Worm (Caenorhabditis elegans) whole organism, L3 larva: ENCODE measurements around the gene F56A11.6.

Experiments used
- R02D3.7 ChIP-seq: fragments of 150-350 bp; optimal IDR thresholded peaks from 2 replicates; lab custom pipeline; 2014; ENCODE audit warnings: missing biosample characterization, missing genetic modification characterization
- ZK546.5 ChIP-seq: sonication (generic microtip); optimal IDR thresholded peaks from 2 replicates; lab custom pipeline; 2017; ENCODE audit warnings: missing biosample characterization, missing genetic modification characterization
- aly-2 ChIP-seq: fragments of 150-350 bp; optimal IDR thresholded peaks from 2 replicates; lab custom pipeline; 2014; ENCODE audit warnings: missing biosample characterization, missing genetic modification characterization
- ama-1 ChIP-seq: fragments of 150-350 bp; optimal IDR thresholded peaks from 2 replicates; lab custom pipeline; 2018
- ceh-16 ChIP-seq: sonication (generic microtip); optimal IDR thresholded peaks from 2 replicates; lab custom pipeline; 2017; ENCODE audit warnings: missing biosample characterization, missing genetic modification characterization
- ceh-28 ChIP-seq: fragments of 150-350 bp; optimal IDR thresholded peaks from 2 replicates; lab custom pipeline; 2014; ENCODE audit warnings: missing biosample characterization, missing genetic modification reagents, missing genetic modification characterization
- ceh-82 ChIP-seq: fragments of 150-350 bp; optimal IDR thresholded peaks from 2 replicates; lab custom pipeline; 2014; ENCODE audit warnings: missing biosample characterization, missing genetic modification characterization
- daf-12 ChIP-seq: fragments of 150-350 bp; optimal IDR thresholded peaks from 2 replicates; lab custom pipeline; 2014; ENCODE audit warnings: missing biosample characterization, missing genetic modification reagents, missing genetic modification characterization
- egl-27 ChIP-seq: sonication (generic microtip); optimal IDR thresholded peaks from 4 replicates; lab custom pipeline; 2017; ENCODE audit warnings: missing biosample characterization, missing genetic modification reagents, missing genetic modification characterization
- egl-5 ChIP-seq: fragments of 150-350 bp; optimal IDR thresholded peaks from 2 replicates; lab custom pipeline; 2017; ENCODE audit warnings: missing biosample characterization, missing genetic modification reagents, missing genetic modification characterization, inconsistent platforms
- elt-1 ChIP-seq: fragments of 150-350 bp; optimal IDR thresholded peaks from 2 replicates; lab custom pipeline; 2014; ENCODE audit warnings: missing biosample characterization, missing genetic modification characterization
- eor-1 ChIP-seq, 2 experiments: fragments of 150-350 bp; optimal IDR thresholded peaks; 2 replicates each; lab custom pipeline; 2014 to 2018; ENCODE audit warnings: missing biosample characterization in 2 of 2, missing genetic modification characterization in 2 of 2
- fkh-10 ChIP-seq: sonication (generic microtip); optimal IDR thresholded peaks from 2 replicates; lab custom pipeline; 2017; ENCODE audit warnings: missing biosample characterization, missing genetic modification reagents, missing genetic modification characterization
- fkh-2 ChIP-seq: fragments of 150-350 bp; optimal IDR thresholded peaks from 2 replicates; lab custom pipeline; 2014; ENCODE audit warnings: missing biosample characterization, missing genetic modification reagents, missing genetic modification characterization
- fos-1 ChIP-seq: fragments of 150-350 bp; optimal IDR thresholded peaks from 2 replicates; lab custom pipeline; 2014; ENCODE audit warnings: missing biosample characterization, missing genetic modification characterization
- jun-1 ChIP-seq: fragments of 150-350 bp; optimal IDR thresholded peaks from 2 replicates; lab custom pipeline; 2014; ENCODE audit warnings: missing biosample characterization, missing genetic modification reagents, missing genetic modification characterization
- lin-15B ChIP-seq: fragments of 150-350 bp; optimal IDR thresholded peaks from 2 replicates; lab custom pipeline; 2014; ENCODE audit warnings: missing biosample characterization, missing genetic modification characterization
- lin-39 ChIP-seq: fragments of 150-350 bp; optimal IDR thresholded peaks from 2 replicates; lab custom pipeline; 2018; ENCODE audit warnings: missing biosample characterization, missing genetic modification reagents, missing genetic modification characterization
- mdl-1 ChIP-seq: fragments of 150-350 bp; optimal IDR thresholded peaks from 2 replicates; lab custom pipeline; 2014; ENCODE audit warnings: missing biosample characterization, missing genetic modification characterization
- mml-1 ChIP-seq: fragments of 150-350 bp; sonication (generic microtip); optimal IDR thresholded peaks from 3 replicates; lab custom pipeline; 2014; ENCODE audit warnings: missing biosample characterization, missing genetic modification characterization
- nhr-12 ChIP-seq: fragments of 150-350 bp; optimal IDR thresholded peaks from 2 replicates; lab custom pipeline; 2014; ENCODE audit warnings: missing biosample characterization, missing genetic modification characterization
- nhr-237 ChIP-seq: fragments of 150-350 bp; optimal IDR thresholded peaks from 2 replicates; lab custom pipeline; 2014; ENCODE audit warnings: missing biosample characterization, missing genetic modification characterization
- nhr-25 ChIP-seq: sonication (generic microtip); optimal IDR thresholded peaks from 2 replicates; lab custom pipeline; 2017; ENCODE audit warnings: missing biosample characterization, missing genetic modification characterization
- nhr-28 ChIP-seq: fragments of 150-350 bp; optimal IDR thresholded peaks from 2 replicates; lab custom pipeline; 2014; ENCODE audit warnings: missing biosample characterization, missing genetic modification characterization
- nhr-43 ChIP-seq: sonication (generic microtip); optimal IDR thresholded peaks from 2 replicates; lab custom pipeline; 2016; ENCODE audit warnings: mild to moderate bottlenecking, missing genetic modification characterization, missing compliant biosample characterization; ENCODE audit not compliant: poor library complexity, severe bottlenecking
- nhr-67 ChIP-seq: fragments of 150-350 bp; optimal IDR thresholded peaks from 2 replicates; lab custom pipeline; 2014; ENCODE audit warnings: missing biosample characterization, missing genetic modification characterization
- pha-4 ChIP-seq: fragments of 150-350 bp; optimal IDR thresholded peaks from 2 replicates; lab custom pipeline; 2014; ENCODE audit warnings: missing biosample characterization, missing genetic modification reagents, missing genetic modification characterization
- pqm-1 ChIP-seq: fragments of 150-350 bp; optimal IDR thresholded peaks from 2 replicates; lab custom pipeline; 2017; ENCODE audit warnings: missing biosample characterization, missing genetic modification characterization, inconsistent platforms
- sea-2 ChIP-seq: fragments of 150-350 bp; sonication (generic microtip); optimal IDR thresholded peaks from 4 replicates; lab custom pipeline; 2014; ENCODE audit warnings: missing biosample characterization, missing genetic modification reagents, missing genetic modification characterization
- skn-1 ChIP-seq: fragments of 150-350 bp; optimal IDR thresholded peaks from 2 replicates; lab custom pipeline; 2014; ENCODE audit warnings: missing biosample characterization, missing genetic modification characterization
- tbx-2 ChIP-seq: sonication (generic microtip); optimal IDR thresholded peaks from 2 replicates; lab custom pipeline; 2016; ENCODE audit warnings: mild to moderate bottlenecking, missing genetic modification characterization, missing compliant biosample characterization
- unc-39 ChIP-seq: sonication (generic microtip); optimal IDR thresholded peaks from 4 replicates; lab custom pipeline; 2017; ENCODE audit warnings: missing biosample characterization, missing genetic modification characterization
- unc-62 ChIP-seq: fragments of 150-350 bp; sonication (generic microtip); optimal IDR thresholded peaks from 4 replicates; lab custom pipeline; 2014; ENCODE audit warnings: missing biosample characterization, missing genetic modification reagents, missing genetic modification characterization
- zag-1 ChIP-seq: fragments of 150-350 bp; optimal IDR thresholded peaks from 2 replicates; lab custom pipeline; 2014; ENCODE audit warnings: missing biosample characterization, missing genetic modification characterization
- ztf-4 ChIP-seq: fragments of 150-350 bp; optimal IDR thresholded peaks from 2 replicates; lab custom pipeline; 2014; ENCODE audit warnings: missing biosample characterization, missing genetic modification characterization

The F56A11.6 gene

DNA sequence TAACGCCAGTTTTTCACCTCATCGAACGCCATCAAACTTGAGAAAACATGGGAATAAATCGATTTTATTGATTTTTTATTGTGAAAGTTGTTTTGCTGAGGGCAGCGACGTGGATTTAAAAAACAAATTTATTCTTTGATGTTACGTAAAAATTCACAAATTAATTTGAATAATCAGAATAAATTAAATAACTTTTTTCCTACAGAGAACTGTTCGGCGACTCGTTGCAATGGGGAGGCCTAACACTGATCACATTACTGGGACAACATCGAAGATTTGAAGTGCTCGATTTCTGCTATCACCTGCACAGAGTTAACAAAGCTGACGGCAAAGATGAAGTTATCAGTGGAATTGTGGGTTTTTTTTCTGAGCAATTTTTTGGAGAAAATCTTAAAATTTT is at the start of gene F56A11.6:
TSS of gene F56A11.6 (minus strand) at position 101 of the 400 bp plus-strand sequence.
- TF ChIP-seq tbx-2 (tag; lab: Kevin White, UChicago) (no peak), aly-2 (no peak), fkh-2 (tag; lab: Kevin White, UChicago) (no peak), egl-5 (no peak), jun-1 (tag; lab: Kevin White, UChicago) (no peak), unc-39 (tag; lab: Kevin White, UChicago) (no peak), eor-1 (tag; optimal IDR thresholded peaks at IDR 0.05; lab: Kevin White, UChicago) (no peak), lin-15B (tag; lab: Kevin White, UChicago) (no peak), egl-27 (tag; lab: Kevin White, UChicago) (no peak), lin-39 (tag; lab: Kevin White, UChicago) (no peak), nhr-12 (no peak)

DNA sequence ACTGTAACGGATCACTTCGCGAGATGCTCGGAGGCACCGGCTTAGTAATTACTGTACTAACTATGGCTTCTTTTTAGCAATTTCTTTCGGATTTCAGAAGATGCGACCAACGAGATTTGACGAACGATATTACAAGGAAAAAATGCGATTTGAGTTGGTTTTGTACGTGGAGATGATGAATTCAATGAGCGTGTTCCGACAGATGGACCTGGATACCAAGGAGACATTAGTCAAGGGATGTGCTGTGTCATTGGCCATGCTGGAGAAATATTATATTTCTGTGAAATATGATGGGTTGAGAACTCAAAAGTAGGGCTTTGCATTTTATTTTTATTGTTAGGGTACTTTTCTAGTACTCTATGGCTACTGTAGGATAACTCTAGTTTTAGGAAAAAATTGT is 48.6 kb upstream of the F56A11.6 start:
- TF ChIP-seq egl-27 (tag; lab: Kevin White, UChicago), result no peak
- TF ChIP-seq unc-39 (tag; lab: Kevin White, UChicago), result no peak
- TF ChIP-seq skn-1 (tag; lab: Kevin White, UChicago), result no peak
- TF ChIP-seq unc-62 (GFP tag; lab: Kevin White, UChicago), result no peak
- TF ChIP-seq pqm-1 (tag; lab: Kevin White, UChicago), result no peak
- TF ChIP-seq sea-2 (GFP tag; lab: Kevin White, UChicago), result no peak
- TF ChIP-seq pha-4 (tag; lab: Kevin White, UChicago), result no peak

DNA sequence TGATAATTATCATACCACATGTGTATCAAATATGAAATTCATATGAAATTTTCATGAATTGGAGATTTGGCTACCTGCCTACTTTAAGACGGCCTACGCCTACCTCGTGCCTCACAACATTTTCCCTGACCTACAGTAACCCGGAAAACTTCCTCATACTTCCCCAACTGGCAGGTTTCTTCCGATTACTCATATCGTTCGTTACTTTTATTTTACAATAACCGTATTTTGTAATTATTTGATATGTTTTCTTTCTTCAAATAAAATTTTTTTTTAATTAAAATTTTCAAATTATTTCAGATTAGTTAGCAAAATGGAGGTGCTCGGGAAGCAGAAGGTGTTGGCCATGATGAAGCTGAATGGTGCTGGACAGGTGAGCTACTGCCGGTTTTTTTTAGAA is 45.2 kb upstream of the F56A11.6 start, which contains the start of gene nhr-76:
TSS of gene nhr-76 (plus strand) at position 301 of the 400 bp plus-strand sequence.
- no peak for TF ChIP-seq nhr-67
- TF ChIP-seq egl-5, result no peak
- TF ChIP-seq fkh-2 (tag; lab: Kevin White, UChicago), result no peak
- no peak for TF ChIP-seq R02D3.7 (tag; lab: Kevin White, UChicago)
- TF ChIP-seq nhr-237, result no peak
- no peak for TF ChIP-seq mdl-1 (tag; lab: Kevin White, UChicago)
- TF ChIP-seq lin-15B (tag; lab: Kevin White, UChicago), result no peak
- TF ChIP-seq egl-27 (tag; lab: Kevin White, UChicago), result no peak
- no peak for TF ChIP-seq nhr-12
- TF ChIP-seq mml-1 (tag; lab: Kevin White, UChicago), result no peak
- no peak for TF ChIP-seq ceh-28 (tag; lab: Kevin White, UChicago)
- TF ChIP-seq zag-1 (tag; lab: Kevin White, UChicago), result no peak
- TF ChIP-seq daf-12, result no peak
- no peak for TF ChIP-seq ZK546.5 (tag; lab: Kevin White, UChicago)
- TF ChIP-seq fos-1 (tag; lab: Kevin White, UChicago), result no peak
- TF ChIP-seq jun-1 (tag; lab: Kevin White, UChicago), result no peak
- TF ChIP-seq unc-62 (GFP tag; lab: Kevin White, UChicago), result no peak

DNA sequence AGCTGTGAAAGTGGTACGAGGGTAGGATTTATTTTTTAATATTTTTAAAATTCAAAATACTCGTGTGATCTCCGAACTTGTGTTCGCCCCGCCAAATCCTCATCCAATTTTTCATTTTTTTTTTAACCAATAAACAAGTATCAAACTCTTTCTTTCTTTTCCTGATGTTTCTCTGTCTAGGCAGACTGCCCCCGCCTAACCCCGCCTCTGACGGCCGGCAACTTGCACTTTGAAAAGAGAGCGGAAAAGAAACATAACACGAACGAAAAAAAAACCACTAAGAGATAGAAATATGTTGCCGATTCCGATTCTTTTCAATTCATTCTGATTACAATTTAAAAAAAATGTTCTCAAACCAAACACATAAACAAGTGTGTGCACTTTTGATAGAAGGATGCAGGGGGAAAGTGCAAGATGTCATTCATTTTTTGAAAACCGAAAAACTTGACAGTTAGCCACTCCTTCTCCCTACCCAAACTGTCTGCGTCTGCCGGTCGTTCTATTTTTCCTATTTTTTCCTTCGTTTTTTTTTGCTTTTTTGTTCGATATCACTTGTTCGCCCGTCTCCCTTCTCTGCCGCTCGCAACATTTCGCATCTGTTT is 44.0 kb upstream of the F56A11.6 start:
- TF ChIP-seq ceh-16 (tag; lab: Kevin White, UChicago) (no peak), nhr-67 (no peak), fkh-10 (GFP tag; lab: Kevin White, UChicago) (no peak), skn-1 (tag; lab: Kevin White, UChicago) (no peak), unc-62 (GFP tag; lab: Kevin White, UChicago) (no peak), egl-5 (no peak), fos-1 (tag; lab: Kevin White, UChicago) (no peak), pqm-1 (tag; lab: Kevin White, UChicago) (no peak), elt-1 (tag; lab: Kevin White, UChicago) (no peak), ZK546.5 (tag; lab: Kevin White, UChicago) (no peak), nhr-28 (tag; lab: Kevin White, UChicago) (no peak), nhr-43 (tag; lab: Kevin White, UChicago) (no peak), nhr-25 (tag; lab: Kevin White, UChicago) (no peak), tbx-2 (tag; lab: Kevin White, UChicago) (no peak), aly-2 (no peak), ceh-82 (no peak)

DNA sequence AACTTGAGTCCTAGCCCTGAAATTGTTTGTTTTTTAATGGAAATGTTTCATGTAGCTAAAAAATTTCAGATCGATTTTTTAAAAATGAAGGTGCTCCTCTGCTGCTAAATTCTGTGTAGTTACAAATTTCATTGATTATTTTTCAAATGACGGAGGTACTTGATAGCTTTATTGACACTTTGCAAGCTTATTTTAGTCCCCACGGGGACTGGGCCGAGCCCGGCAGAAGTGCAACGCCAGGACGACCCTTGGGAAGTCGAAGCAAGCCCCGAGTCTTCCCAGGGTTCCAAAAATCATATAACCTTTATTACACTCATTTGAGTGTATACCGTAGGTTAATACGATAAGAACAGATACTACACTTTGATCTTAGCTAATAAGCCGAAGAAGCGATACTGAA is 41.8 kb upstream of the F56A11.6 start:
- TF ChIP-seq ama-1 (lab: Kevin White, UChicago) (no peak), pqm-1 (tag; lab: Kevin White, UChicago) (no peak), egl-5 (no peak), sea-2 (GFP tag; lab: Kevin White, UChicago) (no peak), mdl-1 (tag; lab: Kevin White, UChicago) (no peak), fos-1 (tag; lab: Kevin White, UChicago) (no peak), fkh-10 (GFP tag; lab: Kevin White, UChicago) (no peak), nhr-67 (no peak), ztf-4 (tag; lab: Kevin White, UChicago) (no peak), tbx-2 (tag; lab: Kevin White, UChicago) (no peak), ZK546.5 (tag; lab: Kevin White, UChicago) (no peak)
